Worm (Caenorhabditis elegans) whole organism, L4/young adult: ENCODE data around the gene C03B1.10.

Experiments used
- W03F9.2 ChIP-seq: fragments of 150-350 bp; optimal IDR thresholded peaks from 2 replicates; lab custom pipeline; 2014; ENCODE audit warnings: missing biosample characterization, missing genetic modification characterization
- dao-5 ChIP-seq: sonication (generic microtip); optimal IDR thresholded peaks from 2 replicates; lab custom pipeline; 2016; ENCODE audit warnings: missing genotype, missing genetic modification characterization, moderate library complexity, missing compliant biosample characterization
- him-1 ChIP-seq: sonication (generic microtip); optimal IDR thresholded peaks from 2 replicates; lab custom pipeline; 2016; ENCODE audit warnings: missing genotype, missing genetic modification reagents, missing genetic modification characterization, missing compliant biosample characterization

The C03B1.10 gene

DNA sequence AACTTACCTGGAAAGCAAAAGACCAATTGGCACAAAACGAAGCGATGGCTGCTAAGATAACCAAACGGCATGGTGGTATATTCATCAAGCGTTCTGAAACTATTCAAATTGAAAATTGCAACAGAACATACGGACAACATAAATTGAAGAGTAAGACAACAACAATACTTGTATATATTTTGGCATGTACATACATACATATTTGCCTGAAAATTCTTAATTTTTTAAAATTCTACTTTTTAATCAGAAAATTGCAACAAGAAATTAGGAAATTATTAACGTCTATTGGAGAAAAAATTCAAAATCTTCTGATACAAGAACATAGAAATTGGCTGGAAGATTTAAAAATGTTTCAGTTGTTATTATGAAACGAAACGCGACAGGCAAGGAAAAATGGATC is 19.7 kb downstream of the C03B1.10 start, which contains the start of gene C03B1.13:
Gene C03B1.13, minus strand, starts transcription at position 101 of the 400 bp plus-strand sequence.
- TF ChIP-seq him-1 (tag; lab: Kevin White, UChicago) (no peak), W03F9.2 (tag; lab: Kevin White, UChicago) (no peak), dao-5 (tag; lab: Kevin White, UChicago) (no peak)

- TF ChIP-seq him-1 (tag; lab: Kevin White, UChicago) (no peak), W03F9.2 (tag; lab: Kevin White, UChicago) (no peak), dao-5 (tag; lab: Kevin White, UChicago) (no peak)
Measured at ce11 chrX:6337338-6337737, 20.3 kb downstream of the C03B1.10 start.

DNA sequence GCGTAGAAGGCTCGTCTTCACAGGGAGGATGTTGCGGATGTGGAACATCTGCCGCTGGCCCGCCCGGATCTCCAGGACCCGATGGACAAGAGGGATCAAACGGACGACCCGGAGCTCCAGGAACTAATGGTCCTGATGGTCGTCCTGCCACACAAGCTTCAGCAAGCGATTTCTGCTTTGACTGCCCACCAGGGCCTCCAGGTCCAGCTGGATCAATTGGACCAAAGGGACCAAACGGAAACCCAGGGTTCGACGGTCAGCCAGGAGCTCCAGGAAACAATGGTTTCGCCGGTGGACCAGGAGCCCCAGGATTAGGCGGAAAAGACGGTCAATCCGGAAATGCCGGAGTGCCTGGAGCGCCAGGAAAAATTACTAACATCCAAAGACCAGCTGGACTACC is 23.1 kb downstream of the C03B1.10 start:
- no peak for TF ChIP-seq W03F9.2 (tag; lab: Kevin White, UChicago)
- TF ChIP-seq dao-5 (tag; lab: Kevin White, UChicago) = no peak
- TF ChIP-seq him-1 (tag; lab: Kevin White, UChicago) = no peak

DNA sequence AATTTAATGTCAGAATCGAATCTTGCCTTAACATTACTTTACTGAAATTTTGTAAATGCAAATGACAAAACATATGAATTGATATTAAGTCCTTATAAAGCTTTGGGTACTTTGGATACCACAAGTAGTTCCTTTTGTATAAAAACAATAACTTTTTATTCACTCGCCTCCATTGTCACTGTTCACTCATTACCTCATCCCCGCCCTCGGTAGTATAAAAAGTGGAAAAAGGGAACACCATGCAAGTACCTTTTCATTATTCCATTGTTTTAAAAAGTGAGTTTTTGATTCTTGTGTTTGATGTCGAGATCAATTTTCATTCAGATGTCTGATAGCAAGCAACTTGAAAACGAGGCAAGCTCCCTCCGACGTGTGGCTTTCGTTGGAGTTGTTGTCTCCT is 23.7 kb downstream of the C03B1.10 start, which contains the start of gene col-171:
Gene col-171, plus strand, starts transcription at position 301 of the 400 bp plus-strand sequence.
- no peak for TF ChIP-seq him-1 (tag; lab: Kevin White, UChicago)

DNA sequence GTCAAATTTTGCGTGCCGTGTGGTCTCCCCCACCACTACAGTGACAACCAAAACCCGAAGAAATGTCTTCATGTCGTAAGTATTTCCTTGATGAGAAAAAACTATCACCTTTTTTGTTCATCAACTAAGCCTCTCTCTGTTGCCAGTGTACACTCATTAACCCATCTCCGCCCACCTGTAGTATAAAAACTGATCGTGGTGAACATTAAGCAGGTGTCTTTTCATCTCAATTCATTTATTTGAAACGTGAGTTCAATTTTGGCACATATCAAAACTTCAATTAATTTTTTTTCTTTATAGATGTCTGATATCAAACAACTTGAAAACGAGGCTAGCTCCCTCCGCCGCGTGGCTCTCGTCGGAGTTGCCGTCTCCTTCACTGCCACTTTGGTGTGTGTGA is 26.3 kb downstream of the C03B1.10 start, which contains the start of gene col-170:
Gene col-170, plus strand, starts transcription at position 301 of the 400 bp plus-strand sequence.
- TF ChIP-seq dao-5 (tag; lab: Kevin White, UChicago) (no peak), him-1 (tag; lab: Kevin White, UChicago) (no peak), W03F9.2 (tag; lab: Kevin White, UChicago) (no peak)

- TF ChIP-seq W03F9.2 (tag; lab: Kevin White, UChicago) (no peak), him-1 (tag; lab: Kevin White, UChicago) (no peak), dao-5 (tag; lab: Kevin White, UChicago) (no peak)
Measured at ce11 chrX:6328860-6329259, 28.8 kb downstream of the C03B1.10 start, which contains the start of gene col-169. Gene col-169, plus strand, starts transcription at chrX:6329160.

DNA sequence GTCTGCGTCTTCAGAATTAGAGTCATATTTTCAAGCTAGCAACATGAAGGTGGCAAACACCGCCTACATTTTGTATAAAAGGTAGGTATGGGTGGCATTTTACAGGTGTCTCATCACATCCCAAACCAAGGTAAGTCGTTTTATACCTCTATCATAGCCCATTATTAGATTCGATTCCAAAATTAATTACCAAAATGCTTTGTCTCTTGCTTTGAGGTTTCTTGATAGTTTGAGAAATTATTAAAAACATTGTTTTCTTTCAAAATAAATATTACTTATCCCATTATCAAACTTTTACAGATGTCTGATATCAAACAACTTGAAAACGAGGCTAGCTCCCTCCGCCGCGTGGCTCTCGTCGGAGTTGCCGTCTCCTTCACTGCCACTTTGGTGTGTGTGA is 31.6 kb downstream of the C03B1.10 start, which contains the start of gene col-168:
Gene col-168, plus strand, starts transcription at position 301 of the 400 bp plus-strand sequence.
- TF ChIP-seq dao-5 (tag; lab: Kevin White, UChicago) = no peak
- TF ChIP-seq him-1 (tag; lab: Kevin White, UChicago) = no peak
- TF ChIP-seq W03F9.2 (tag; lab: Kevin White, UChicago) = no peak

DNA sequence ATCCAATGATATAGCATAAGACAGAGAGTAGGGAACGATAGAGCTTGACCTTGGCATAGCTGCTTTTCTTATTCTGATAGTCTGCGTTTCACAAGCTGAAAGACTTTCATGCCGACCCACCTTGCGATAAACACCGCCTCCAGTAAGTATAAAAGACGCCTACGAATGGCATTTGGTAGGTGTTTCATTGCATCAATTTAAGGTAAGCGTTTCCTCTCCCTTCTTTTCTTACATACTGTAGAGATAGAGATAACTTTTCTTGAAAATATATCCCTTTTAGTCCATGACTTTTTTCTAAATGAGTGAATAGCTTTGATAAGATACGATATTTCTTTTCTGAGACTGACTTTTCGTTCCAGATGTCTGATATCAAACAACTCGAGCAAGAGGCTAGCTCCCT is 34.5 kb downstream of the C03B1.10 start, which contains the start of gene col-167:
Gene col-167, plus strand, starts transcription at position 360 of the 400 bp plus-strand sequence.
- no peak for TF ChIP-seq dao-5 (tag; lab: Kevin White, UChicago)
- TF ChIP-seq him-1 (tag; lab: Kevin White, UChicago) = no peak

DNA sequence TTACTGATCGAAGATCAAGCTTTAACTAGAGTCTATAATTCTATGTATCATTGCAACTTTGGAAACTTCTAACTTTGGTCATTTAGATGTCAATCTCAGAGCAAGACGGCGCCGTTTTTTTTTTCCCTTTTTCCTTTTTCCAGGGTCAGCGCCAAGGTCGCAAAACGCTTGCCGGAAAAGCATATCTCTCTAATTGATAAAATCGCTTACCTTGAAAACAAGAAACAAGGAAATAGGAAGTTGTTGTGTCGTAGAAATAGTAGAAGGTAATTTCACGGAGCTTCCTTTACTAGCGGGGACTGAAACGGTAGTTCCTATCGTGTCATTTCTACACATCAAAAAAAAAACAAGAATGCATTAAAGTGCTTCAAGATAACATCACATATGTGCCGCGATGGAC is 36.3 kb downstream of the C03B1.10 start:
- TF ChIP-seq him-1 (tag; lab: Kevin White, UChicago) (no peak), dao-5 (tag; lab: Kevin White, UChicago) (no peak), W03F9.2 (tag; lab: Kevin White, UChicago) (no peak)

DNA sequence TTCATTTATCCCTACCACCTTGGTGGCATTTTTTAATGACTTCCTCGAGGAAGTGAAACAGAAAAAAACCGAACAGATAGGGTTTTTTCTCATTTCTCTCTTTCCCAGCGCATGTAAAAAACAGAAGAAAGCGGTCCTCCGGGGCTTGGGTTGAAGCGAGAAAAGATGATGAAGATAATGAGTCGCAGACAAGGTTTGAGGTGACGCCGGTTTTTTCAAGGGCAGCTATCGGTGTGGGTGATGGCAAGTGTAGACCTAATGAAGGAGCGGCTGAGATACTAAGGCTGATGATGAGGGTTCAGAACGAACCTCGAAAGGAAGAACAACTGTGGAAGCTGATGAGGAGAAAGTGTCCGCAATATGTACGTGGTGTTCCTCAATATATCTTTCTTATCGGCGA is 36.8 kb downstream of the C03B1.10 start:
- TF ChIP-seq dao-5 (tag; lab: Kevin White, UChicago) = no peak
- TF ChIP-seq W03F9.2 (tag; lab: Kevin White, UChicago) = no peak
- no peak for TF ChIP-seq him-1 (tag; lab: Kevin White, UChicago)

- TF ChIP-seq dao-5 (tag; lab: Kevin White, UChicago) (no peak), W03F9.2 (tag; lab: Kevin White, UChicago) (no peak), him-1 (tag; lab: Kevin White, UChicago) (no peak)
Measured at ce11 chrX:6319546-6319945, 38.1 kb downstream of the C03B1.10 start, which contains the start of gene chtb-3. Gene chtb-3, minus strand, starts transcription at chrX:6319646.

ce11 chrX:6318803-6319202 is 38.9 kb downstream of the C03B1.10 start:
- no peak for TF ChIP-seq dao-5 (tag; lab: Kevin White, UChicago)
- no peak for TF ChIP-seq him-1 (tag; lab: Kevin White, UChicago)
- TF ChIP-seq W03F9.2 (tag; lab: Kevin White, UChicago) = no peak

DNA sequence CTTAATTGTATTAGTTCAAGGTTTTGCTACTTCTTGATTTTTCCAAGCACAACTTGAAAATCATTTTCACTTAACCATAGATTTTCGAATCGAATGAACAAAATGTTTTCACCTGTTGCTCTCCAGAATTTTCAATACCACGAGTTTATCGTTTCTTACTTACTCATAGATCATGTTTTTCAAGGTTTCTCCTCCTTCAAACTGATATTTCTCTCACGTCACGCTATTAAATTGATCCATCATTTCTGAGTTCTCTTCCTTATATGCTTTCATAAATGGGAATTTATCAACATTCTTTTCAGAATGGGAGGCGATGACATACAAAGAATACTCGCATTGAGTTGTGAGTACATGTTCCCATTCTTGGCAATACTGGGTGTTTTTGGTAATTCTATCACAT is 46.3 kb downstream of the C03B1.10 start, which contains the start of gene npr-38:
Gene npr-38, plus strand, starts transcription at position 301 of the 400 bp plus-strand sequence.
- no peak for TF ChIP-seq him-1 (tag; lab: Kevin White, UChicago)
- no peak for TF ChIP-seq dao-5 (tag; lab: Kevin White, UChicago)
- no peak for TF ChIP-seq W03F9.2 (tag; lab: Kevin White, UChicago)
